Worm (Caenorhabditis elegans): ENCODE results near the gene spas-1.

spas-1 gene

ce11 chrV:9218214-9218613 is 42.6 kb downstream of the spas-1 start:
- TF ChIP-seq skn-1 (tag; optimal IDR thresholded peaks at IDR 0.05): no peak
- TF ChIP-seq nhr-23 (tag; optimal IDR thresholded peaks at IDR 0.05): peak; percentile 45
- peak; percentile 48 for TF ChIP-seq unc-55 (GFP tag; optimal IDR thresholded peaks at IDR 0.05)
- peak; percentile 8 for TF ChIP-seq crh-2 (tag; optimal IDR thresholded peaks at IDR 0.05)
- peak; percentile 72 for TF ChIP-seq mab-5 (tag; optimal IDR thresholded peaks at IDR 0.05)
- TF ChIP-seq ztf-4 (tag; optimal IDR thresholded peaks at IDR 0.05): no peak
- no peak for TF ChIP-seq nhr-237 (tag; optimal IDR thresholded peaks at IDR 0.05)
- peak; percentile 38 for TF ChIP-seq sma-9 (GFP tag; optimal IDR thresholded peaks at IDR 0.05)
- no peak for TF ChIP-seq sma-9 (tag; optimal IDR thresholded peaks at IDR 0.05)

DNA sequence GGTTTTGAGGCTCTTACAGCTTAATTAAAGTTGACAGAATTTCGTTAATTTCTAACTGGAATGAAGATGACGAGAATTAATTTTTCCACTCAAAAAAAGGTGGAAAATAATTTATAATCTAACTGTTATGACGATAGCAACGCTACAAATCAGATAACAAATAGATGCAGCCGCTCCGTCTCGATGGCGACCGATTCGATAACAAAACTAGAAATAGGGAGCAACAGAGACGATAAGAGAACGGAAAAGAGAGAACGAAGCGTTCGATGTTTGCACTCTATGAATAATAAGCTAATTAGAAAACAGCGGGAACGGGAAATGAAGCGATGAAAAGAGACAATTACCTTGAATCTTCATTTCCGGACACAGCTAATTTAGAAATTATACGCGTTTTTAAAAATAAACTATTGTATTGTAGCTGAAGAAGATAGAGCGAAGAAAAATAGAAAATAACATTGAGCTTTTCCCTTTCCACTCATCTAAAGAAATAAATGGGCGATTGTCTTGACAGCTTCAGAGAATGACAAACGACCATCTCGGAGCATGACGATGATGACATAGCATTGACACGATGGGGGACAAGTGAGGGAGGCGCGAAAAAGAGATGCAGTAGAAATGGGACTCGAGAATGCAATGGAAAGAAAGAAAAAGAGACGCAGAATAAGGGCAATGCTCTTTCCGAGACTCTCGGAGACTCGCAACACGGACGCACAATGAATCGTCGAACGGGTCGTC is 43.2 kb downstream of the spas-1 start:
- peak; percentile 53 for TF ChIP-seq C34F6.9 (tag; optimal IDR thresholded peaks at IDR 0.05)
- no peak for TF ChIP-seq peb-1 (tag; optimal IDR thresholded peaks at IDR 0.05)
- peak; percentile 33 for TF ChIP-seq unc-55 (GFP tag; optimal IDR thresholded peaks at IDR 0.05)
- no peak for TF ChIP-seq ztf-4 (tag; optimal IDR thresholded peaks at IDR 0.05)
- TF ChIP-seq elt-3 (tag; optimal IDR thresholded peaks at IDR 0.05): no peak
- no peak for TF ChIP-seq nhr-23 (tag; optimal IDR thresholded peaks at IDR 0.05)
- TF ChIP-seq nhr-12 (tag; optimal IDR thresholded peaks at IDR 0.05): no peak
- TF ChIP-seq gmeb-1 (tag; optimal IDR thresholded peaks at IDR 0.05): no peak
- TF ChIP-seq mab-5 (tag; optimal IDR thresholded peaks at IDR 0.05): peak; percentile 81
- TF ChIP-seq ZK546.5 (tag; optimal IDR thresholded peaks at IDR 0.05): no peak
- TF ChIP-seq ceh-16 (tag; optimal IDR thresholded peaks at IDR 0.05): no peak
- no peak for TF ChIP-seq egl-27 (tag; optimal IDR thresholded peaks at IDR 0.05)
- TF ChIP-seq zag-1 (tag; optimal IDR thresholded peaks at IDR 0.05): peak; percentile 39
- no peak for TF ChIP-seq unc-39 (tag; optimal IDR thresholded peaks at IDR 0.05)
- TF ChIP-seq fos-1 (tag; optimal IDR thresholded peaks at IDR 0.05): peak; percentile 30
- no peak for TF ChIP-seq lin-13 (GFP tag; optimal IDR thresholded peaks at IDR 0.05)
- TF ChIP-seq nhr-77 (tag; optimal IDR thresholded peaks at IDR 0.05): no peak
- no peak for TF ChIP-seq ztf-11 (tag; optimal IDR thresholded peaks at IDR 0.05)
- TF ChIP-seq nhr-129 (tag; optimal IDR thresholded peaks at IDR 0.05): peak; percentile 38
- TF ChIP-seq Y55F3AM.14 (GFP tag; optimal IDR thresholded peaks at IDR 0.05): no peak
- TF ChIP-seq sma-3 (GFP tag; optimal IDR thresholded peaks at IDR 0.05): no peak
- TF ChIP-seq F13H6.1 (tag; optimal IDR thresholded peaks at IDR 0.05): peak; percentile 2
- TF ChIP-seq crh-2 (tag; optimal IDR thresholded peaks at IDR 0.05): peak; percentile 32
- no peak for TF ChIP-seq dmd-4 (tag; optimal IDR thresholded peaks at IDR 0.05)
- no peak for TF ChIP-seq R02D3.7 (tag; optimal IDR thresholded peaks at IDR 0.05)
- TF ChIP-seq ama-1 (optimal IDR thresholded peaks at IDR 0.05): no peak
- TF ChIP-seq alr-1 (tag; optimal IDR thresholded peaks at IDR 0.05): no peak
- peak; percentile 71 for TF ChIP-seq sma-9 (GFP tag; optimal IDR thresholded peaks at IDR 0.05)
- TF ChIP-seq sma-9 (tag; optimal IDR thresholded peaks at IDR 0.05): no peak
- TF ChIP-seq unc-62 (GFP tag; optimal IDR thresholded peaks at IDR 0.05): peak; percentile 65
- TF ChIP-seq lin-39 (tag; optimal IDR thresholded peaks at IDR 0.05): peak; percentile 70
- TF ChIP-seq mbf-1 (tag; optimal IDR thresholded peaks at IDR 0.05): no peak
- TF ChIP-seq aly-2 (tag; optimal IDR thresholded peaks at IDR 0.05): no peak
- no peak for TF ChIP-seq sem-4 (tag; optimal IDR thresholded peaks at IDR 0.05)
- TF ChIP-seq snpc-4 (tag; optimal IDR thresholded peaks at IDR 0.05): no peak
- TF ChIP-seq nhr-6 (tag; optimal IDR thresholded peaks at IDR 0.05): no peak
- no peak for TF ChIP-seq nhr-25 (tag; optimal IDR thresholded peaks at IDR 0.05)
- no peak for TF ChIP-seq nhr-10 (tag; optimal IDR thresholded peaks at IDR 0.05)
- TF ChIP-seq lin-11 (tag; optimal IDR thresholded peaks at IDR 0.05): no peak
- TF ChIP-seq nhr-237 (tag; optimal IDR thresholded peaks at IDR 0.05): no peak
- TF ChIP-seq nhr-21 (tag; optimal IDR thresholded peaks at IDR 0.05): no peak
- no peak for TF ChIP-seq skn-1 (tag; optimal IDR thresholded peaks at IDR 0.05)
- TF ChIP-seq blmp-1 (tag; optimal IDR thresholded peaks at IDR 0.05; ENCODE audit: insufficient read depth): no peak
- TF ChIP-seq mdl-1 (tag; optimal IDR thresholded peaks at IDR 0.05): no peak
- TF ChIP-seq ztf-1 (GFP tag; conservative IDR thresholded peaks at IDR 0.05): no peak
- no peak for TF ChIP-seq elt-1 (tag; optimal IDR thresholded peaks at IDR 0.05)
- no peak for TF ChIP-seq ceh-82 (tag; optimal IDR thresholded peaks at IDR 0.05)
- TF ChIP-seq lsy-2 (tag; optimal IDR thresholded peaks at IDR 0.05): peak in 1 of 2 experiments; percentile 53
- no peak for TF ChIP-seq nhr-11 (tag; optimal IDR thresholded peaks at IDR 0.05)
